Worm (Caenorhabditis elegans): ENCODE data around the gene grd-16.

DNA sequence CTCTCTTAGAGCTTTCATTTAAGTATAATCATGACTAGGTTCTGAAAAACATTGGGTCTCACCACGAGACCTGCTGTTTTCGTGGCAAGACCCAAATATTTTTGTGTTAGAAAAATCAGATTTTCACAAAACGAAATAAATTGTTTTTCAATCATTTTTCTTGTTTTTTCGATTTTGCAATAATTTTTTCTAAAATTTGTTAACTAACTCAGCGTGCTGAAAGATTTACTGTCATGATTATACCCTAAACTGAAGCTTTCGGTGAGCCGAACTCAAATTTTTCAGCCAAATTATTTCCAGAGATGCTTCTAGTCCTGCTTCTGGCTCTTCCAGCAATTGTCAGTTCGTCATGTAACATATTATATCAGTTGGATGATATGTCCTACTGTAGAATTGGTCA, 5.5 kb downstream of the grd-16 start, which contains the start of gene Y69A2AL.2:
- TF ChIP-seq ama-1 (optimal IDR thresholded peaks at IDR 0.05) = no peak
- TF ChIP-seq F13C5.2 (tag; optimal IDR thresholded peaks at IDR 0.05) = no peak
- TF ChIP-seq ceh-36 (tag; optimal IDR thresholded peaks at IDR 0.05) = no peak
- TF ChIP-seq ets-7 (tag; optimal IDR thresholded peaks at IDR 0.05) = no peak

All from whole organism, early embryonic.